Fruit fly (Drosophila melanogaster) whole organism, embryonic: ENCODE results near the gene Cdc42.
A peak's percentile ranks its signal among the peaks of the same experiment; 100 is the strongest.

Experiments used
- B-H1 ChIP-seq: fragments of 200-800 bp; sonication (Bioruptor generic); IDR thresholded peaks from 3 replicates; pipeline ENCODE4 v1.3.6; 2022; ENCODE audit warnings: missing biosample characterization, missing genetic modification characterization
- CG11696 ChIP-seq: fragments of 200-800 bp; sonication (Bioruptor generic); IDR thresholded peaks from 2 replicates; pipeline ENCODE4 v1.3.6; 2022; ENCODE audit warnings: missing biosample characterization, missing genetic modification characterization
- CG11723 ChIP-seq: fragments of 200-800 bp; sonication (Bioruptor generic); optimal IDR thresholded peaks from 2 replicates; lab custom pipeline; 2017; ENCODE audit warnings: missing biosample characterization, mild to moderate bottlenecking, missing genetic modification characterization
- CG12236 ChIP-seq: fragments of 200-800 bp; sonication (Bioruptor generic); optimal IDR thresholded peaks from 2 replicates; lab custom pipeline; 2016; ENCODE audit warnings: missing biosample characterization, missing genetic modification characterization
- CG1233 ChIP-seq: fragments of 200-800 bp; sonication (Bioruptor generic); optimal IDR thresholded peaks from 4 replicates; lab custom pipeline; 2018; ENCODE audit warnings: missing biosample characterization, mild to moderate bottlenecking, missing genetic modification characterization
- CG13296 ChIP-seq: fragments of 200-800 bp; sonication (Bioruptor generic); optimal IDR thresholded peaks from 3 replicates; lab custom pipeline; 2018; ENCODE audit warnings: missing biosample characterization, mild to moderate bottlenecking, missing genetic modification characterization
- CG13775 ChIP-seq: fragments of 200-800 bp; sonication (Bioruptor generic); optimal IDR thresholded peaks from 3 replicates; lab custom pipeline; 2017; ENCODE audit warnings: missing biosample characterization, mild to moderate bottlenecking, missing genetic modification characterization
- CG14441 ChIP-seq: fragments of 200-800 bp; sonication (Bioruptor generic); IDR thresholded peaks from 2 replicates; pipeline ENCODE4 v1.3.6; 2022; ENCODE audit warnings: missing biosample characterization, missing genetic modification characterization
- CG14965 ChIP-seq: fragments of 200-800 bp; sonication (Bioruptor generic); optimal IDR thresholded peaks from 2 replicates; lab custom pipeline; 2016; ENCODE audit warnings: missing biosample characterization, missing genetic modification characterization, borderline replicate concordance
- CG18476 ChIP-seq: fragments of 200-800 bp; sonication (Bioruptor generic); optimal IDR thresholded peaks from 2 replicates; lab custom pipeline; 2016; ENCODE audit warnings: missing biosample characterization, mild to moderate bottlenecking, missing genetic modification characterization
- CG2712 ChIP-seq: fragments of 200-800 bp; optimal IDR thresholded peaks from 3 replicates; lab custom pipeline; 2019; ENCODE audit warnings: missing biosample characterization, mild to moderate bottlenecking, missing genetic modification characterization, moderate library complexity
- CG31365 ChIP-seq: fragments of 200-800 bp; sonication (Bioruptor generic); optimal IDR thresholded peaks from 2 replicates; lab custom pipeline; 2018; ENCODE audit warnings: missing biosample characterization, mild to moderate bottlenecking, missing genetic modification characterization
- CG31441 ChIP-seq: fragments of 200-800 bp; sonication (Bioruptor generic); IDR thresholded peaks from 2 replicates; pipeline ENCODE4 v1.3.6; 2022; ENCODE audit warnings: missing biosample characterization, missing genetic modification characterization
- CG33213 ChIP-seq: fragments of 200-800 bp; sonication (Bioruptor generic); optimal IDR thresholded peaks from 3 replicates; lab custom pipeline; 2016; ENCODE audit warnings: missing biosample characterization, missing genetic modification characterization
- CG5180 ChIP-seq: fragments of 200-800 bp; sonication (Bioruptor generic); optimal IDR thresholded peaks from 3 replicates; lab custom pipeline; 2017; ENCODE audit warnings: missing biosample characterization, missing genetic modification characterization, mild to moderate bottlenecking, moderate library complexity, missing genetic modification reagents
- CG6689 ChIP-seq: fragments of 200-800 bp; sonication (Bioruptor generic); IDR thresholded peaks from 2 replicates; pipeline ENCODE4 v1.3.6; 2022; ENCODE audit warnings: missing biosample characterization, missing genetic modification characterization
- CG7271 ChIP-seq: fragments of 200-800 bp; sonication (Bioruptor generic); optimal IDR thresholded peaks from 2 replicates; lab custom pipeline; 2018; ENCODE audit warnings: missing biosample characterization, mild to moderate bottlenecking, missing genetic modification characterization, moderate library complexity
- CG8089 ChIP-seq: fragments of 200-800 bp; sonication (Bioruptor generic); optimal IDR thresholded peaks from 3 replicates; lab custom pipeline; 2016; ENCODE audit warnings: missing biosample characterization, missing genetic modification characterization
- D19A ChIP-seq: fragments of 200-800 bp; optimal IDR thresholded peaks from 3 replicates; lab custom pipeline; 2019; ENCODE audit warnings: missing biosample characterization, mild to moderate bottlenecking, missing genetic modification characterization, moderate library complexity
- Deaf1 ChIP-seq: fragments of 200-800 bp; optimal IDR thresholded peaks from 3 replicates; lab custom pipeline; 2019; ENCODE audit warnings: missing biosample characterization, mild to moderate bottlenecking, missing genetic modification characterization, moderate library complexity
- E2f1 ChIP-seq: fragments of 200-800 bp; sonication (Bioruptor generic); IDR thresholded peaks from 2 replicates; pipeline ENCODE4 v1.3.6; 2022; ENCODE audit warnings: missing biosample characterization, missing genetic modification characterization
- Eip74EF ChIP-seq, 2 experiments: fragments of 200-800 bp in 1 of 2; fragments of >200 bp in 1 of 2; sonication (Bioruptor generic) in 1 of 2; optimal IDR thresholded peaks; 2 replicates each; lab custom pipeline; 2017 to 2019; ENCODE audit warnings: missing biosample characterization in 2 of 2, missing genetic modification characterization in 2 of 2, mild to moderate bottlenecking in 1 of 2, moderate library complexity in 1 of 2
- Fer2 ChIP-seq: fragments of 200-800 bp; sonication (Bioruptor generic); optimal IDR thresholded peaks from 2 replicates; lab custom pipeline; 2018; ENCODE audit warnings: missing biosample characterization, mild to moderate bottlenecking, missing genetic modification characterization, moderate library complexity
- H2.0 ChIP-seq: fragments of 200-800 bp; sonication (Bioruptor generic); IDR thresholded peaks from 2 replicates; pipeline ENCODE4 v1.3.6; 2022; ENCODE audit warnings: missing biosample characterization, missing genetic modification characterization
- Hmx ChIP-seq: fragments of 200-800 bp; sonication (Bioruptor generic); optimal IDR thresholded peaks from 2 replicates; lab custom pipeline; 2016; ENCODE audit warnings: missing biosample characterization, missing genetic modification characterization
- Jarid2 ChIP-seq: fragments of 200-800 bp; sonication (Bioruptor generic); optimal IDR thresholded peaks from 3 replicates; lab custom pipeline; 2017; ENCODE audit warnings: mild to moderate bottlenecking, missing biosample characterization, missing genetic modification reagents, missing genetic modification characterization
- Lpt ChIP-seq: fragments of >200 bp; optimal IDR thresholded peaks from 2 replicates; lab custom pipeline; 2018; ENCODE audit warnings: missing biosample characterization, missing genetic modification characterization
- Mad ChIP-seq: fragments of 200-800 bp; sonication (Bioruptor generic); optimal IDR thresholded peaks from 2 replicates; lab custom pipeline; 2016; ENCODE audit warnings: missing biosample characterization, missing genetic modification characterization
- Meics ChIP-seq: fragments of 200-800 bp; sonication (Bioruptor generic); optimal IDR thresholded peaks from 2 replicates; lab custom pipeline; 2017; ENCODE audit warnings: missing biosample characterization, mild to moderate bottlenecking, missing genetic modification characterization
- NC2β ChIP-seq: fragments of 200-800 bp; sonication (Bioruptor generic); optimal IDR thresholded peaks from 2 replicates; lab custom pipeline; 2016; ENCODE audit warnings: missing biosample characterization, missing genetic modification characterization
- Nf-YC ChIP-seq: fragments of 200-800 bp; optimal IDR thresholded peaks from 3 replicates; lab custom pipeline; 2019; ENCODE audit warnings: missing biosample characterization, mild to moderate bottlenecking, missing genetic modification characterization, moderate library complexity
- aop ChIP-seq: fragments of 200-800 bp; sonication (Bioruptor generic); IDR thresholded peaks from 2 replicates; pipeline ENCODE4 v1.3.6; 2022; ENCODE audit warnings: missing biosample characterization, missing genetic modification characterization
- cg ChIP-seq: fragments of 200-800 bp; sonication (Bioruptor generic); optimal IDR thresholded peaks from 3 replicates; lab custom pipeline; 2019; ENCODE audit warnings: missing biosample characterization, mild to moderate bottlenecking, missing genetic modification characterization, moderate library complexity
- ems ChIP-seq: fragments of 200-800 bp; sonication (Bioruptor generic); optimal IDR thresholded peaks from 3 replicates; lab custom pipeline; 2016; ENCODE audit warnings: missing biosample characterization, missing genetic modification characterization
- eve ChIP-seq, 2 experiments: fragments of >200 bp; optimal IDR thresholded peaks; 2 replicates each; lab custom pipeline; 2017; ENCODE audit warnings: missing biosample characterization in 2 of 2, missing genetic modification characterization in 2 of 2
- gcm2 ChIP-seq: fragments of 200-800 bp; sonication (Bioruptor generic); optimal IDR thresholded peaks from 2 replicates; lab custom pipeline; 2016; ENCODE audit warnings: missing biosample characterization, missing genetic modification characterization
- hbn ChIP-seq: fragments of 200-800 bp; sonication (Bioruptor generic); IDR thresholded peaks from 2 replicates; pipeline ENCODE4 v1.3.6; 2022; ENCODE audit warnings: missing biosample characterization, missing genetic modification characterization; ENCODE audit not compliant: partially characterized antibody
- kah ChIP-seq: fragments of 200-800 bp; sonication (Bioruptor generic); optimal IDR thresholded peaks from 2 replicates; lab custom pipeline; 2018; ENCODE audit warnings: missing biosample characterization, mild to moderate bottlenecking, missing genetic modification characterization
- ken ChIP-seq: fragments of 200-800 bp; sonication (Bioruptor generic); IDR thresholded peaks from 3 replicates; pipeline ENCODE4 v1.3.6; 2022; ENCODE audit warnings: missing biosample characterization, missing genetic modification characterization
- lola ChIP-seq, 3 experiments: fragments of >200 bp in 2 of 3; fragments of 200-800 bp in 1 of 3; sonication (Bioruptor generic) in 1 of 3; optimal IDR thresholded peaks; 2 replicates each; lab custom pipeline; 2017 to 2019; ENCODE audit warnings: missing biosample characterization in 3 of 3, missing genetic modification characterization in 3 of 3, mild to moderate bottlenecking in 1 of 3, moderate library complexity in 1 of 3
- oc ChIP-seq: fragments of 200-800 bp; sonication (Bioruptor generic); optimal IDR thresholded peaks from 2 replicates; lab custom pipeline; 2018; ENCODE audit warnings: missing biosample characterization, mild to moderate bottlenecking, missing genetic modification characterization, moderate library complexity
- odd ChIP-seq: fragments of 200-800 bp; sonication (Bioruptor generic); optimal IDR thresholded peaks from 2 replicates; lab custom pipeline; 2017; ENCODE audit warnings: missing biosample characterization, mild to moderate bottlenecking, missing genetic modification characterization
- onecut ChIP-seq: fragments of 200-800 bp; sonication (Bioruptor generic); IDR thresholded peaks from 2 replicates; pipeline ENCODE4 v1.3.6; 2022; ENCODE audit warnings: missing biosample characterization, missing genetic modification characterization
- org-1 ChIP-seq: fragments of 200-800 bp; sonication (Bioruptor generic); optimal IDR thresholded peaks from 2 replicates; lab custom pipeline; 2017; ENCODE audit warnings: missing biosample characterization, missing genetic modification characterization
- prd ChIP-seq, 3 experiments: fragments of >200 bp in 2 of 3; fragments of 200-800 bp in 1 of 3; sonication (Bioruptor generic) in 1 of 3; optimal IDR thresholded peaks in 2 of 3; IDR thresholded peaks in 1 of 3; 2 replicates in 2 of 3; 3 replicates in 1 of 3; pipeline versions ENCODE4 v1.3.6 to Lab custom; 2017 to 2022; ENCODE audit warnings: missing biosample characterization in 1 of 3, missing genetic modification characterization in 1 of 3
- pzg ChIP-seq: fragments of 200-800 bp; sonication (Bioruptor generic); optimal IDR thresholded peaks from 3 replicates; lab custom pipeline; 2018; ENCODE audit warnings: missing biosample characterization, mild to moderate bottlenecking, missing genetic modification characterization, moderate library complexity
- sd ChIP-seq: fragments of 200-800 bp; sonication (Bioruptor generic); optimal IDR thresholded peaks from 3 replicates; lab custom pipeline; 2018; ENCODE audit warnings: missing biosample characterization, mild to moderate bottlenecking, missing genetic modification characterization, moderate library complexity
- sim ChIP-seq: fragments of 200-800 bp; sonication (Bioruptor generic); IDR thresholded peaks from 2 replicates; pipeline ENCODE4 v1.3.6; 2022; ENCODE audit warnings: missing biosample characterization, missing genetic modification characterization
- tna ChIP-seq: fragments of 200-800 bp; sonication (Bioruptor generic); IDR thresholded peaks from 2 replicates; pipeline ENCODE4 v1.3.6; 2022; ENCODE audit warnings: missing biosample characterization, missing genetic modification characterization; ENCODE audit not compliant: partially characterized antibody
- tup ChIP-seq: fragments of 200-800 bp; sonication (Bioruptor generic); optimal IDR thresholded peaks from 2 replicates; lab custom pipeline; 2016; ENCODE audit warnings: missing biosample characterization, mild to moderate bottlenecking, missing genetic modification characterization, moderate library complexity

Gene Cdc42

dm6 chrX:19666991-19667409 is 29.9 kb upstream of the Cdc42 start, which contains the start of gene Zw (continued):
- peak; percentile 51; the same call in 1 of the 2 replicates for TF ChIP-seq H2.0
- TF ChIP-seq ken (GFP tag; lab: Robert Waterston, UW): peak; percentile 55; the same call in 1 of the 3 replicates
- no peak for TF ChIP-seq CG31365
- TF ChIP-seq NC2β (GFP tag; lab: Kevin White, UChicago): no peak
- peak; percentile 23 for TF ChIP-seq CG5180 (GFP tag; lab: Kevin White, UChicago)
- no peak for TF ChIP-seq tup
- TF ChIP-seq odd (GFP tag; lab: Kevin White, UChicago): no peak
- TF ChIP-seq CG33213: peak; percentile 4
- no peak for TF ChIP-seq ems (GFP tag; lab: Kevin White, UChicago)
- TF ChIP-seq pzg: no peak
- TF ChIP-seq tna: no peak
- peak; percentile 52 for TF ChIP-seq CG2712
- TF ChIP-seq Deaf1: peak; percentile 65
- TF ChIP-seq Jarid2 (GFP tag; lab: Kevin White, UChicago): no peak
- no peak for TF ChIP-seq org-1 (GFP tag; lab: Kevin White, UChicago)
- TF ChIP-seq Meics (GFP tag; lab: Kevin White, UChicago): peak; percentile 25
- TF ChIP-seq CG8089 (GFP tag; lab: Kevin White, UChicago): peak; percentile 10
- TF ChIP-seq cg: peak; percentile 28
- TF ChIP-seq Fer2: peak; percentile 0
- TF ChIP-seq onecut: 0 out of 2 replicates have a peak, but pooled peaks have one; percentile 28
- no peak for TF ChIP-seq CG7271 (tag; lab: Kevin White, UChicago)
- no peak for TF ChIP-seq hbn (GFP tag; lab: Robert Waterston, UW)
- TF ChIP-seq Eip74EF (GFP tag; optimal IDR thresholded peaks at IDR 0.05; lab: Kevin White, UChicago): no peak
- no peak for TF ChIP-seq CG13775 (GFP tag; lab: Kevin White, UChicago)
- TF ChIP-seq eve (GFP tag; optimal IDR thresholded peaks at IDR 0.05; lab: Kevin White, UChicago): no peak
- TF ChIP-seq CG14965 (GFP tag; lab: Kevin White, UChicago): no peak
- no peak for TF ChIP-seq sd (tag; lab: Kevin White, UChicago)
- peak; percentile 7 for TF ChIP-seq CG1233
- no peak for TF ChIP-seq Lpt (GFP tag; lab: Kevin White, UChicago)
- TF ChIP-seq CG11696 (GFP tag; lab: Robert Waterston, UW): no peak
- TF ChIP-seq B-H1 (GFP tag; lab: Robert Waterston, UW): peak; percentile 29; the same call in 1 of the 3 replicates
- TF ChIP-seq lola (GFP tag; optimal IDR thresholded peaks at IDR 0.05; lab: Kevin White, UChicago): peak in 1 of 3 experiments; percentile 22
- peak; percentile 40; the same call in 1 of the 2 replicates for TF ChIP-seq CG14441
- TF ChIP-seq sim (GFP tag; lab: Robert Waterston, UW): no peak
- TF ChIP-seq Mad (GFP tag; lab: Kevin White, UChicago): no peak
- no peak for TF ChIP-seq aop (GFP tag; lab: Robert Waterston, UW)
- no peak for TF ChIP-seq oc (tag; lab: Kevin White, UChicago)
- no peak for TF ChIP-seq Hmx
- TF ChIP-seq CG31441: no peak
- no peak for TF ChIP-seq CG12236 (GFP tag; lab: Kevin White, UChicago)
- TF ChIP-seq CG6689 (GFP tag; lab: Robert Waterston, UW): peak; percentile 49; the same call in 1 of the 2 replicates
- TF ChIP-seq CG13296 (GFP tag; lab: Kevin White, UChicago): peak; percentile 28
- no peak for TF ChIP-seq CG11723 (GFP tag; lab: Kevin White, UChicago)
- no peak for TF ChIP-seq prd (optimal IDR thresholded peaks at IDR 0.05; lab: Kevin White, UChicago)
- peak; percentile 82 for TF ChIP-seq prd (GFP tag; IDR thresholded peaks at IDR 0.05; lab: Robert Waterston, UW)
- peak; percentile 46 for TF ChIP-seq D19A (tag; lab: Kevin White, UChicago)
- no peak for TF ChIP-seq gcm2 (GFP tag; lab: Kevin White, UChicago)
- peak; percentile 38; the same call in 1 of the 2 replicates for TF ChIP-seq E2f1
- peak; percentile 1 for TF ChIP-seq Nf-YC (tag; lab: Kevin White, UChicago)
- no peak for TF ChIP-seq kah (GFP tag; lab: Kevin White, UChicago)
- peak; percentile 14 for TF ChIP-seq CG18476
